Fruit fly (Drosophila melanogaster) whole organism, embryonic: ENCODE data around the gene CG42833.

Experiments
- CG1792 ChIP-seq: fragments of 200-800 bp; sonication (Bioruptor generic); optimal IDR thresholded peaks from 2 replicates; lab custom pipeline; 2016; ENCODE audit warnings: missing biosample characterization, missing genetic modification characterization
- CG2889 ChIP-seq: fragments of 200-800 bp; sonication (Bioruptor generic); IDR thresholded peaks from 3 replicates; pipeline ENCODE4 v1.3.6; 2022; ENCODE audit warnings: missing biosample characterization, missing genetic modification characterization
- CG31388 ChIP-seq: fragments of 200-800 bp; sonication (Bioruptor generic); optimal IDR thresholded peaks from 2 replicates; lab custom pipeline; 2016; ENCODE audit warnings: missing biosample characterization, missing genetic modification characterization
- CG8281 ChIP-seq: fragments of 200-800 bp; sonication (Bioruptor generic); optimal IDR thresholded peaks from 2 replicates; lab custom pipeline; 2018; ENCODE audit warnings: missing biosample characterization, mild to moderate bottlenecking, missing genetic modification characterization, moderate library complexity
- Dip2 ChIP-seq: fragments of 200-800 bp; sonication (Bioruptor generic); IDR thresholded peaks from 2 replicates; pipeline ENCODE4 v1.3.6; 2022; ENCODE audit warnings: missing biosample characterization, missing genetic modification characterization
- ab ChIP-seq: fragments of 200-800 bp; sonication (Bioruptor generic); optimal IDR thresholded peaks from 2 replicates; lab custom pipeline; 2016; ENCODE audit warnings: missing biosample characterization, missing genetic modification characterization
- bcd ChIP-seq: fragments of 200-800 bp; sonication (Bioruptor generic); optimal IDR thresholded peaks from 2 replicates; lab custom pipeline; 2017; ENCODE audit warnings: missing biosample characterization, mild to moderate bottlenecking, missing genetic modification characterization
- fd102C ChIP-seq: fragments of 200-800 bp; sonication (Bioruptor generic); optimal IDR thresholded peaks from 2 replicates; lab custom pipeline; 2018; ENCODE audit warnings: missing biosample characterization, mild to moderate bottlenecking, missing genetic modification characterization, moderate library complexity
- fru ChIP-seq: fragments of >200 bp; optimal IDR thresholded peaks from 2 replicates; lab custom pipeline; 2017
- jing ChIP-seq: fragments of 200-800 bp; sonication (Bioruptor generic); optimal IDR thresholded peaks from 2 replicates; lab custom pipeline; 2018; ENCODE audit warnings: missing biosample characterization, mild to moderate bottlenecking, missing genetic modification characterization
- jumu ChIP-seq: fragments of 200-800 bp; sonication (Bioruptor generic); optimal IDR thresholded peaks from 3 replicates; lab custom pipeline; 2016; ENCODE audit warnings: missing biosample characterization, missing genetic modification characterization
- lilli ChIP-seq: fragments of 200-800 bp; sonication (Bioruptor generic); optimal IDR thresholded peaks from 3 replicates; lab custom pipeline; 2016; ENCODE audit warnings: missing biosample characterization, missing genetic modification characterization
- run ChIP-seq: fragments of 200-800 bp; sonication (Bioruptor generic); optimal IDR thresholded peaks from 3 replicates; lab custom pipeline; 2018; ENCODE audit warnings: missing biosample characterization, mild to moderate bottlenecking, missing genetic modification characterization
- usp ChIP-seq: fragments of >200 bp; optimal IDR thresholded peaks from 2 replicates; lab custom pipeline; 2017; ENCODE audit warnings: missing biosample characterization, missing genetic modification characterization

DNA sequence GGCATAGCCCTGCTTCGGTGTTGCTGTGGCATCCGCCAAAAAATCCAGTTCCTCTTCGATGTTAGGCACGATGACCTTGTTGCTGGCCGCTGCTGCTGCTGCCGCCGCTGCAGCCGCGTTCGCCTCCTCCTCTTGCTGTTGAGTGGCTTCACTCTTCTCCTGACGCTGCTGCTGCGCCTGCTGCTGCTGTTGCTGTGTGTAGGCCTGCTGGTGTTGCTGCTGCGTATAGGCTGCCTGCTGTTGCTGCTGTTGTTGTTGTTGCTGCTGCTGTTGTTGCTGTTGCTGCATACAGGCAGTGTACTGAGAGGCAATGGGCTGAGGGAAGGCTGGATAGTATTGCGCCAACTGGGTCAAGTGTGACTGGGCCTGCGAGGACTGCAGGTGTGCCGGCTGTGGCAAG, 37.3 kb downstream of the CG42833 start:
- TF ChIP-seq Dip2 (GFP tag; lab: Robert Waterston, UW) (no peak), lilli (GFP tag; lab: Kevin White, UChicago) (no peak), jumu (GFP tag; lab: Kevin White, UChicago) (no peak), ab (GFP tag; lab: Kevin White, UChicago) (no peak), CG31388 (GFP tag; lab: Kevin White, UChicago) (no peak), jing (GFP tag; lab: Kevin White, UChicago) (no peak), usp (GFP tag; lab: Kevin White, UChicago) (no peak), CG1792 (no peak), CG8281 (tag; lab: Kevin White, UChicago) (no peak), CG2889 (no peak), fru (lab: Kevin White, UChicago) (no peak), bcd (GFP tag; lab: Kevin White, UChicago) (no peak), run (tag; lab: Kevin White, UChicago) (no peak), fd102C (GFP tag; lab: Kevin White, UChicago) (no peak)
